Fruit fly (Drosophila melanogaster) whole organism, embryonic: ENCODE results near the gene CG43251.

ENCODE experiments used
- ATbp ChIP-seq: fragments of 200-800 bp; sonication (Bioruptor generic); optimal IDR thresholded peaks from 2 replicates; lab custom pipeline; 2017; ENCODE audit warnings: missing biosample characterization, mild to moderate bottlenecking, missing genetic modification characterization, missing genetic modification reagents
- Atf3 ChIP-seq: fragments of 200-800 bp; sonication (Bioruptor generic); optimal IDR thresholded peaks from 3 replicates; lab custom pipeline; 2016; ENCODE audit warnings: missing biosample characterization, missing genetic modification characterization
- B-H1 ChIP-seq: fragments of 200-800 bp; sonication (Bioruptor generic); IDR thresholded peaks from 3 replicates; pipeline ENCODE4 v1.3.6; 2022; ENCODE audit warnings: missing biosample characterization, missing genetic modification characterization
- CG11456 ChIP-seq: fragments of 200-800 bp; sonication (Bioruptor generic); IDR thresholded peaks from 3 replicates; pipeline ENCODE4 v1.3.6; 2022; ENCODE audit warnings: missing biosample characterization, missing genetic modification characterization
- CG12236 ChIP-seq: fragments of 200-800 bp; sonication (Bioruptor generic); optimal IDR thresholded peaks from 2 replicates; lab custom pipeline; 2016; ENCODE audit warnings: missing biosample characterization, missing genetic modification characterization
- CG13296 ChIP-seq: fragments of 200-800 bp; sonication (Bioruptor generic); optimal IDR thresholded peaks from 3 replicates; lab custom pipeline; 2018; ENCODE audit warnings: missing biosample characterization, mild to moderate bottlenecking, missing genetic modification characterization
- CG1647 ChIP-seq: fragments of 200-800 bp; sonication (Bioruptor generic); optimal IDR thresholded peaks from 3 replicates; lab custom pipeline; 2016; ENCODE audit warnings: missing biosample characterization, missing genetic modification characterization
- CG16813 ChIP-seq: fragments of 200-800 bp; sonication (Bioruptor generic); IDR thresholded peaks from 3 replicates; pipeline ENCODE4 v1.3.6; 2022; ENCODE audit warnings: missing biosample characterization, missing genetic modification characterization; ENCODE audit not compliant: partially characterized antibody
- CG17912 ChIP-seq: fragments of 200-800 bp; sonication (Bioruptor generic); optimal IDR thresholded peaks from 2 replicates; lab custom pipeline; 2018; ENCODE audit warnings: missing biosample characterization, mild to moderate bottlenecking, missing genetic modification characterization
- CG1792 ChIP-seq: fragments of 200-800 bp; sonication (Bioruptor generic); optimal IDR thresholded peaks from 2 replicates; lab custom pipeline; 2016; ENCODE audit warnings: missing biosample characterization, missing genetic modification characterization
- CG18619 ChIP-seq: fragments of 200-800 bp; sonication (Bioruptor generic); optimal IDR thresholded peaks from 3 replicates; lab custom pipeline; 2017; ENCODE audit warnings: missing biosample characterization, mild to moderate bottlenecking, missing genetic modification characterization
- CG2199 ChIP-seq: fragments of 200-800 bp; sonication (Bioruptor generic); IDR thresholded peaks from 3 replicates; pipeline ENCODE4 v1.3.6; 2022; ENCODE audit warnings: missing biosample characterization, missing genetic modification characterization
- CG32767 ChIP-seq: fragments of 200-800 bp; sonication (Bioruptor generic); IDR thresholded peaks from 2 replicates; pipeline ENCODE4 v1.3.6; 2022; ENCODE audit warnings: missing biosample characterization, missing genetic modification characterization
- CG6689 ChIP-seq: fragments of 200-800 bp; sonication (Bioruptor generic); IDR thresholded peaks from 2 replicates; pipeline ENCODE4 v1.3.6; 2022; ENCODE audit warnings: missing biosample characterization, missing genetic modification characterization
- CG6765 ChIP-seq: fragments of 200-800 bp; sonication (Bioruptor generic); optimal IDR thresholded peaks from 3 replicates; lab custom pipeline; 2017; ENCODE audit warnings: missing biosample characterization, mild to moderate bottlenecking, missing genetic modification characterization
- CG8924 ChIP-seq: fragments of 200-800 bp; optimal IDR thresholded peaks from 3 replicates; lab custom pipeline; 2019; ENCODE audit warnings: missing biosample characterization, mild to moderate bottlenecking, missing genetic modification characterization, moderate library complexity
- CG9876 ChIP-seq: fragments of 200-800 bp; sonication (Bioruptor generic); optimal IDR thresholded peaks from 2 replicates; lab custom pipeline; 2016; ENCODE audit warnings: missing biosample characterization, missing genetic modification characterization
- Chrac-16 ChIP-seq: fragments of 200-800 bp; sonication (Bioruptor generic); optimal IDR thresholded peaks from 3 replicates; lab custom pipeline; 2016; ENCODE audit warnings: missing biosample characterization, missing genetic modification characterization
- D19A ChIP-seq: fragments of 200-800 bp; optimal IDR thresholded peaks from 3 replicates; lab custom pipeline; 2019; ENCODE audit warnings: missing biosample characterization, mild to moderate bottlenecking, missing genetic modification characterization, moderate library complexity
- Dbx ChIP-seq: fragments of 200-800 bp; sonication (Bioruptor generic); IDR thresholded peaks from 3 replicates; pipeline ENCODE4 v1.3.6; 2022; ENCODE audit warnings: missing biosample characterization, missing genetic modification characterization
- Dek ChIP-seq: fragments of 200-800 bp; sonication (Bioruptor generic); optimal IDR thresholded peaks from 3 replicates; lab custom pipeline; 2019; ENCODE audit warnings: missing biosample characterization, mild to moderate bottlenecking, missing genetic modification characterization, moderate library complexity
- Elba2 ChIP-seq: fragments of 200-800 bp; sonication (Bioruptor generic); optimal IDR thresholded peaks from 3 replicates; lab custom pipeline; 2016; ENCODE audit warnings: missing biosample characterization, missing genetic modification characterization
- Gug ChIP-seq: fragments of 200-800 bp; sonication (Bioruptor generic); IDR thresholded peaks from 4 replicates; pipeline ENCODE4 v1.3.6; 2022; ENCODE audit warnings: missing biosample characterization, missing genetic modification characterization
- Hr78 ChIP-seq, 2 experiments: fragments of 200-800 bp in 1 of 2; fragments of >200 bp in 1 of 2; sonication (Bioruptor generic) in 1 of 2; optimal IDR thresholded peaks; 2 replicates each; lab custom pipeline; 2017 to 2019; ENCODE audit warnings: missing biosample characterization in 2 of 2, missing genetic modification characterization in 2 of 2, mild to moderate bottlenecking in 1 of 2, moderate library complexity in 1 of 2
- Lhr ChIP-seq: fragments of 200-800 bp; sonication (Bioruptor generic); optimal IDR thresholded peaks from 3 replicates; lab custom pipeline; 2017; ENCODE audit warnings: mild to moderate bottlenecking, missing biosample characterization, missing genetic modification reagents, missing genetic modification characterization
- Mad ChIP-seq: fragments of 200-800 bp; sonication (Bioruptor generic); optimal IDR thresholded peaks from 2 replicates; lab custom pipeline; 2016; ENCODE audit warnings: missing biosample characterization, missing genetic modification characterization
- Med ChIP-seq: fragments of 200-800 bp; sonication (Bioruptor generic); peaks from one replicate; lab custom pipeline; 2016; ENCODE audit warnings: missing biosample characterization, missing genetic modification characterization, mild to moderate bottlenecking, inconsistent platforms, moderate library complexity
- NFAT ChIP-seq: fragments of 200-800 bp; sonication (Bioruptor generic); IDR thresholded peaks from 2 replicates; pipeline ENCODE4 v1.3.6; 2022; ENCODE audit warnings: missing biosample characterization, missing genetic modification characterization
- Pdp1 ChIP-seq, 2 experiments: fragments of 200-800 bp; sonication (Bioruptor generic); optimal IDR thresholded peaks; 3 replicates each; lab custom pipeline; 2016; ENCODE audit warnings: missing biosample characterization in 2 of 2, missing genetic modification characterization in 2 of 2, mild to moderate bottlenecking in 1 of 2, moderate library complexity in 1 of 2
- Rx ChIP-seq: fragments of 200-800 bp; sonication (Bioruptor generic); IDR thresholded peaks from 2 replicates; pipeline ENCODE4 v1.3.6; 2022; ENCODE audit warnings: missing biosample characterization, missing genetic modification characterization
- Trl ChIP-seq, 3 experiments: fragments of >200 bp in 2 of 3; fragments of 200-800 bp in 1 of 3; sonication (Bioruptor generic) in 1 of 3; optimal IDR thresholded peaks; 2 replicates in 1 of 3; 3 replicates in 2 of 3; lab custom pipeline; 2016 to 2017; ENCODE audit warnings: missing biosample characterization in 1 of 3, missing genetic modification characterization in 1 of 3
- Vsx1 ChIP-seq: fragments of 200-800 bp; sonication (Bioruptor generic); optimal IDR thresholded peaks from 2 replicates; lab custom pipeline; 2017; ENCODE audit warnings: missing biosample characterization, mild to moderate bottlenecking, missing genetic modification characterization, missing genetic modification reagents
- ato ChIP-seq: fragments of 200-800 bp; sonication (Bioruptor generic); IDR thresholded peaks from 2 replicates; pipeline ENCODE4 v1.3.6; 2022; ENCODE audit warnings: missing biosample characterization, missing genetic modification characterization; ENCODE audit not compliant: partially characterized antibody
- bcd ChIP-seq: fragments of 200-800 bp; sonication (Bioruptor generic); optimal IDR thresholded peaks from 2 replicates; lab custom pipeline; 2017; ENCODE audit warnings: missing biosample characterization, mild to moderate bottlenecking, missing genetic modification characterization
- gsb-n ChIP-seq: fragments of 200-800 bp; sonication (Bioruptor generic); optimal IDR thresholded peaks from 3 replicates; lab custom pipeline; 2018; ENCODE audit warnings: missing biosample characterization, mild to moderate bottlenecking, missing genetic modification characterization
- ham ChIP-seq: fragments of 200-800 bp; sonication (Bioruptor generic); IDR thresholded peaks from 2 replicates; pipeline ENCODE4 v1.3.6; 2022; ENCODE audit warnings: missing biosample characterization, missing genetic modification characterization
- inv ChIP-seq: fragments of 200-800 bp; sonication (Bioruptor generic); IDR thresholded peaks from 2 replicates; pipeline ENCODE4 v1.3.6; 2022; ENCODE audit warnings: missing biosample characterization, missing genetic modification characterization; ENCODE audit not compliant: partially characterized antibody
- lbe ChIP-seq: fragments of 200-800 bp; sonication (Bioruptor generic); optimal IDR thresholded peaks from 2 replicates; lab custom pipeline; 2016; ENCODE audit warnings: missing biosample characterization, mild to moderate bottlenecking, missing genetic modification characterization
- luna ChIP-seq: fragments of 200-800 bp; sonication (Bioruptor generic); optimal IDR thresholded peaks from 2 replicates; lab custom pipeline; 2016; ENCODE audit warnings: missing biosample characterization, missing genetic modification characterization
- nerfin-2 ChIP-seq: fragments of 200-800 bp; sonication (Bioruptor generic); IDR thresholded peaks from 2 replicates; pipeline ENCODE4 v1.3.6; 2022; ENCODE audit warnings: missing biosample characterization, missing genetic modification characterization; ENCODE audit not compliant: partially characterized antibody
- nmo ChIP-seq: fragments of 200-800 bp; sonication (Bioruptor generic); optimal IDR thresholded peaks from 2 replicates; lab custom pipeline; 2018; ENCODE audit warnings: missing biosample characterization, mild to moderate bottlenecking, missing genetic modification characterization, moderate library complexity
- ro ChIP-seq: fragments of 200-800 bp; sonication (Bioruptor generic); IDR thresholded peaks from 2 replicates; pipeline ENCODE4 v1.3.6; 2022; ENCODE audit warnings: missing biosample characterization, missing genetic modification characterization
- sim ChIP-seq: fragments of 200-800 bp; sonication (Bioruptor generic); IDR thresholded peaks from 2 replicates; pipeline ENCODE4 v1.3.6; 2022; ENCODE audit warnings: missing biosample characterization, missing genetic modification characterization
- sqz ChIP-seq: fragments of 200-800 bp; sonication (Bioruptor generic); optimal IDR thresholded peaks from 3 replicates; lab custom pipeline; 2018; ENCODE audit warnings: missing biosample characterization, mild to moderate bottlenecking, missing genetic modification characterization
- ssp ChIP-seq: fragments of 200-800 bp; sonication (Bioruptor generic); IDR thresholded peaks from 2 replicates; pipeline ENCODE4 v1.3.6; 2022; ENCODE audit warnings: missing biosample characterization, missing genetic modification characterization
- stc ChIP-seq: fragments of 200-800 bp; sonication (Bioruptor generic); IDR thresholded peaks from 2 replicates; pipeline ENCODE4 v1.3.6; 2022; ENCODE audit warnings: missing biosample characterization, missing genetic modification characterization
- sug ChIP-seq: fragments of 200-800 bp; optimal IDR thresholded peaks from 2 replicates; lab custom pipeline; 2019; ENCODE audit warnings: missing biosample characterization, mild to moderate bottlenecking, missing genetic modification characterization, moderate library complexity
- tll ChIP-seq, 2 experiments: fragments of 200-800 bp in 1 of 2; fragments of >200 bp in 1 of 2; sonication (Bioruptor generic) in 1 of 2; optimal IDR thresholded peaks; 2 replicates each; lab custom pipeline; 2017 to 2019; ENCODE audit warnings: missing biosample characterization in 2 of 2, missing genetic modification characterization in 2 of 2, mild to moderate bottlenecking in 1 of 2, moderate library complexity in 1 of 2
- toy ChIP-seq: fragments of 200-800 bp; sonication (Bioruptor generic); IDR thresholded peaks from 2 replicates; pipeline ENCODE4 v1.3.6; 2022; ENCODE audit warnings: missing biosample characterization, missing genetic modification characterization
- trh ChIP-seq: fragments of 200-800 bp; sonication (Bioruptor generic); optimal IDR thresholded peaks from 2 replicates; lab custom pipeline; 2016; ENCODE audit warnings: missing biosample characterization, missing genetic modification characterization
- unc-4 ChIP-seq: fragments of 200-800 bp; sonication (Bioruptor generic); IDR thresholded peaks from 2 replicates; pipeline ENCODE4 v1.3.6; 2022; ENCODE audit warnings: missing biosample characterization, missing genetic modification characterization; ENCODE audit not compliant: partially characterized antibody

CG43251 gene

dm6 chr3L:20769350-20769749 is 10.7 kb downstream of the CG43251 start, which contains the start of the genes CG4074 and CG4186 (continued):
- no peak for TF ChIP-seq Chrac-16 (GFP tag; lab: Kevin White, UChicago)
- TF ChIP-seq CG1647 = no peak
- TF ChIP-seq CG6765 (GFP tag; lab: Kevin White, UChicago) = no peak
- no peak for TF ChIP-seq CG16813 (GFP tag; lab: Robert Waterston, UW)
- no peak for TF ChIP-seq CG11456 (GFP tag; lab: Robert Waterston, UW)
- peak in 1 of 2 experiments; percentile 9 for TF ChIP-seq Trl (optimal IDR thresholded peaks at IDR 0.05; lab: Kevin White, UChicago)
- no peak for TF ChIP-seq Trl (GFP tag; optimal IDR thresholded peaks at IDR 0.05; lab: Kevin White, UChicago)
- TF ChIP-seq Elba2 (GFP tag; lab: Kevin White, UChicago) = no peak
- no peak for TF ChIP-seq nerfin-2 (GFP tag; lab: Robert Waterston, UW)
- no peak for TF ChIP-seq inv (GFP tag; lab: Robert Waterston, UW)
- no peak for TF ChIP-seq ato (GFP tag; lab: Robert Waterston, UW)
- TF ChIP-seq luna (GFP tag; lab: Kevin White, UChicago) = no peak
- TF ChIP-seq Lhr (GFP tag; lab: Kevin White, UChicago) = no peak
- TF ChIP-seq Hr78 (GFP tag; optimal IDR thresholded peaks at IDR 0.05; lab: Kevin White, UChicago) = no peak
- TF ChIP-seq ssp (GFP tag; lab: Robert Waterston, UW) = no peak
- TF ChIP-seq stc (GFP tag; lab: Robert Waterston, UW) = no peak
- no peak for TF ChIP-seq sqz (GFP tag; lab: Kevin White, UChicago)
- no peak for TF ChIP-seq gsb-n (tag; lab: Kevin White, UChicago)
- no peak for TF ChIP-seq CG9876 (GFP tag; lab: Kevin White, UChicago)
- TF ChIP-seq nmo = peak; percentile 8
- TF ChIP-seq ro = no peak
- TF ChIP-seq CG17912 (GFP tag; lab: Kevin White, UChicago) = no peak
- TF ChIP-seq ATbp = no peak
- TF ChIP-seq trh (GFP tag; lab: Kevin White, UChicago) = no peak
- peak; percentile 60 for TF ChIP-seq Med (GFP tag; lab: Kevin White, UChicago)
- TF ChIP-seq bcd (GFP tag; lab: Kevin White, UChicago) = no peak
- no peak for TF ChIP-seq toy (GFP tag; lab: Robert Waterston, UW)
- TF ChIP-seq sim = no peak
- no peak for TF ChIP-seq Atf3
- TF ChIP-seq Dbx = no peak
- TF ChIP-seq NFAT (GFP tag; lab: Robert Waterston, UW) = no peak
- no peak for TF ChIP-seq Gug (GFP tag; lab: Robert Waterston, UW)
- TF ChIP-seq lbe = peak; percentile 22
- TF ChIP-seq B-H1 (GFP tag; lab: Robert Waterston, UW) = no peak
- TF ChIP-seq CG8924 (tag; lab: Kevin White, UChicago) = peak; percentile 4
- no peak for TF ChIP-seq CG13296
- no peak for TF ChIP-seq CG32767 (GFP tag; lab: Robert Waterston, UW)
- no peak for TF ChIP-seq CG18619
- TF ChIP-seq CG2199 (GFP tag; lab: Robert Waterston, UW) = no peak
- TF ChIP-seq CG12236 (GFP tag; lab: Kevin White, UChicago) = no peak
- TF ChIP-seq Dek (tag; lab: Kevin White, UChicago) = no peak
- TF ChIP-seq CG6689 (GFP tag; lab: Robert Waterston, UW) = no peak
- TF ChIP-seq sug (tag; lab: Kevin White, UChicago) = peak; percentile 21
- no peak for TF ChIP-seq ham
- no peak for TF ChIP-seq D19A (tag; lab: Kevin White, UChicago)
- no peak for TF ChIP-seq Vsx1 (GFP tag; lab: Kevin White, UChicago)
- TF ChIP-seq unc-4 (GFP tag; lab: Robert Waterston, UW) = 0 out of 2 replicates have a peak, but pooled peaks have one; percentile 27
- no peak for TF ChIP-seq Mad (GFP tag; lab: Kevin White, UChicago)
- no peak for TF ChIP-seq Rx (GFP tag; lab: Robert Waterston, UW)
- no peak for TF ChIP-seq CG1792 (GFP tag; lab: Kevin White, UChicago)
- TF ChIP-seq tll (GFP tag; optimal IDR thresholded peaks at IDR 0.05; lab: Kevin White, UChicago) = no peak
- peak in 1 of 2 experiments; percentile 95 for TF ChIP-seq Pdp1 (GFP tag; optimal IDR thresholded peaks at IDR 0.05; lab: Kevin White, UChicago)
